Worm (Caenorhabditis elegans) whole organism, young adult: ENCODE measurements around the gene feh-1.
"Not testable (repeated sequence)": the region's sequence is repeated elsewhere in the genome, so short reads cannot be mapped to it uniquely, and the experiment has no call there.

ENCODE experiments used
- F10E7.11 ChIP-seq: sonication (generic microtip); optimal IDR thresholded peaks from 2 replicates; lab custom pipeline; 2017; ENCODE audit warnings: mild to moderate bottlenecking, missing genetic modification characterization, moderate library complexity, missing compliant biosample characterization
- K12H6.12 ChIP-seq: fragments of 200-800 bp; sonication (Bioruptor generic); optimal IDR thresholded peaks from 2 replicates; lab custom pipeline; 2018; ENCODE audit warnings: mild to moderate bottlenecking, missing genetic modification characterization, missing compliant biosample characterization
- ceh-27 ChIP-seq: fragments of 200-800 bp; sonication (Bioruptor generic); optimal IDR thresholded peaks from 2 replicates; lab custom pipeline; 2018; ENCODE audit warnings: mild to moderate bottlenecking, missing genetic modification characterization, moderate library complexity, missing compliant biosample characterization
- hlh-26 ChIP-seq: fragments of 200-800 bp; sonication (Bioruptor generic); conservative IDR thresholded peaks from 2 replicates; pipeline ENCODE4 v1.3.6; 2022; ENCODE audit warnings: missing genetic modification reagents, missing genetic modification characterization, missing compliant biosample characterization
- nhr-90 ChIP-seq: sonication (generic microtip); optimal IDR thresholded peaks from 2 replicates; lab custom pipeline; 2016; ENCODE audit warnings: missing genotype, mild to moderate bottlenecking, missing genetic modification characterization, missing compliant biosample characterization
- snpc-4 ChIP-seq, 5 experiments: fragments of 150-350 bp in 1 of 5; sonication (generic microtip) in 4 of 5; optimal IDR thresholded peaks; 2 replicates each; lab custom pipeline; 2014 to 2018; ENCODE audit warnings: missing genetic modification characterization in 5 of 5, missing biosample characterization in 3 of 5, antibody characterized with exemption in 2 of 5, mild to moderate bottlenecking in 2 of 5, missing compliant biosample characterization in 2 of 5, missing genotype in 2 of 5, moderate library complexity in 2 of 5, missing genetic modification reagents in 1 of 5

DNA sequence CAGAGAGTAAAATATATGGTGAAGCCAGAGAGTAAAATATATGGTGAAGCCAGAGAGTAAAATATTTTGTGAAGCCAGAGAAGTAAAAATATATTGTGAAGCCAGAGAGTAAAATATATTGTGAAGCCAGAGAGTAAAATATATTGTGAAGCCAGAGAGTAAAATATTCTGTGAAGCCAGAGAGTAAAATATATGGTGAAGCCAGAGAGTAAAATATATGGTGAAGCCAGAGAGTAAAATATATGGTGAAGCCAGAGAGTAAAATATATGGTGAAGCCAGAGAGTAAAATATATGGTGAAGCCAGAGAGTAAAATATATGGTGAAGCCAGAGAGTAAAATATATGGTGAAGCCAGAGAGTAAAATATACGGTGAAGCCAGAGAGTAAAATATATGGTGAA is 49.6 kb upstream of the feh-1 start:
- TF ChIP-seq nhr-90 (tag; lab: Kevin White, UChicago); snpc-4 (GFP tag; optimal IDR thresholded peaks at IDR 0.05; lab: Kevin White, UChicago); snpc-4 (tag; optimal IDR thresholded peaks at IDR 0.05; lab: Kevin White, UChicago); hlh-26; F10E7.11; ceh-27; K12H6.12: not testable (repeated sequence)
